Fruit fly (Drosophila melanogaster) whole organism, embryonic: ENCODE results near the gene CG42763.

ENCODE experiments used
- Ada2b ChIP-seq: fragments of 200-800 bp; sonication (Bioruptor generic); IDR thresholded peaks from 2 replicates; pipeline ENCODE4 v1.3.6; 2022; ENCODE audit warnings: missing biosample characterization, missing genetic modification characterization
- BEAF-32 ChIP-seq: fragments of 200-800 bp; sonication (Bioruptor generic); optimal IDR thresholded peaks from 3 replicates; lab custom pipeline; 2017; ENCODE audit warnings: missing biosample characterization, missing genetic modification characterization, mild to moderate bottlenecking, moderate library complexity, missing genetic modification reagents
- CG11560 ChIP-seq: fragments of 200-800 bp; sonication (Bioruptor generic); IDR thresholded peaks from 3 replicates; pipeline ENCODE4 v1.3.6; 2022; ENCODE audit warnings: missing biosample characterization, missing genetic modification characterization
- CG12299 ChIP-seq: fragments of 200-800 bp; sonication (Bioruptor generic); optimal IDR thresholded peaks from 2 replicates; lab custom pipeline; 2018; ENCODE audit warnings: missing biosample characterization, mild to moderate bottlenecking, missing genetic modification characterization
- CG17385 ChIP-seq: fragments of 200-800 bp; sonication (Bioruptor generic); optimal IDR thresholded peaks from 3 replicates; lab custom pipeline; 2018; ENCODE audit warnings: missing biosample characterization, mild to moderate bottlenecking, missing genetic modification characterization
- CG33213 ChIP-seq: fragments of 200-800 bp; sonication (Bioruptor generic); optimal IDR thresholded peaks from 3 replicates; lab custom pipeline; 2016; ENCODE audit warnings: missing biosample characterization, missing genetic modification characterization
- CG34376 ChIP-seq: fragments of 200-800 bp; sonication (Bioruptor generic); optimal IDR thresholded peaks from 2 replicates; lab custom pipeline; 2018; ENCODE audit warnings: missing biosample characterization, mild to moderate bottlenecking, missing genetic modification characterization
- CG4404 ChIP-seq: fragments of 200-800 bp; sonication (Bioruptor generic); IDR thresholded peaks from 2 replicates; pipeline ENCODE4 v1.3.6; 2022; ENCODE audit warnings: missing biosample characterization, missing genetic modification characterization
- CG4617 ChIP-seq: fragments of 200-800 bp; sonication (Bioruptor generic); optimal IDR thresholded peaks from 3 replicates; lab custom pipeline; 2016; ENCODE audit warnings: missing biosample characterization, missing genetic modification characterization, borderline replicate concordance
- CG5245 ChIP-seq: fragments of 200-800 bp; sonication (Bioruptor generic); optimal IDR thresholded peaks from 3 replicates; lab custom pipeline; 2016; ENCODE audit warnings: missing biosample characterization, missing genetic modification characterization
- CG6683 ChIP-seq: fragments of 200-800 bp; sonication (Bioruptor generic); optimal IDR thresholded peaks from 2 replicates; lab custom pipeline; 2017; ENCODE audit warnings: missing biosample characterization, mild to moderate bottlenecking, missing genetic modification characterization, missing genetic modification reagents
- CG7271 ChIP-seq: fragments of 200-800 bp; sonication (Bioruptor generic); optimal IDR thresholded peaks from 2 replicates; lab custom pipeline; 2018; ENCODE audit warnings: missing biosample characterization, mild to moderate bottlenecking, missing genetic modification characterization, moderate library complexity
- CG7357 ChIP-seq: fragments of 200-800 bp; sonication (Bioruptor generic); IDR thresholded peaks from 3 replicates; pipeline ENCODE4 v1.3.6; 2022; ENCODE audit warnings: missing biosample characterization, missing genetic modification characterization
- CG7963 ChIP-seq: fragments of 200-800 bp; sonication (Bioruptor generic); IDR thresholded peaks from 3 replicates; pipeline ENCODE4 v1.3.6; 2022; ENCODE audit warnings: missing biosample characterization, missing genetic modification characterization; ENCODE audit not compliant: partially characterized antibody
- CTCF ChIP-seq: fragments of 200-800 bp; sonication (Bioruptor generic); optimal IDR thresholded peaks from 2 replicates; lab custom pipeline; 2017; ENCODE audit warnings: missing biosample characterization, mild to moderate bottlenecking, missing genetic modification characterization, moderate library complexity
- CkIIα-i1 ChIP-seq: fragments of 200-800 bp; sonication (Bioruptor generic); IDR thresholded peaks from 2 replicates; pipeline ENCODE4 v1.3.6; 2022; ENCODE audit warnings: missing biosample characterization, missing genetic modification characterization
- CoRest ChIP-seq: fragments of 200-800 bp; sonication (Bioruptor generic); optimal IDR thresholded peaks from 3 replicates; lab custom pipeline; 2018; ENCODE audit warnings: missing biosample characterization, mild to moderate bottlenecking, missing genetic modification characterization, moderate library complexity
- Dref ChIP-seq: fragments of 200-800 bp; sonication (Bioruptor generic); IDR thresholded peaks from 2 replicates; pipeline ENCODE4 v1.3.6; 2022; ENCODE audit warnings: missing biosample characterization, missing genetic modification characterization
- NFAT ChIP-seq: fragments of 200-800 bp; sonication (Bioruptor generic); IDR thresholded peaks from 2 replicates; pipeline ENCODE4 v1.3.6; 2022; ENCODE audit warnings: missing biosample characterization, missing genetic modification characterization
- Pdp1 ChIP-seq, 2 experiments: fragments of 200-800 bp; sonication (Bioruptor generic); optimal IDR thresholded peaks; 3 replicates each; lab custom pipeline; 2016; ENCODE audit warnings: missing biosample characterization in 2 of 2, missing genetic modification characterization in 2 of 2, mild to moderate bottlenecking in 1 of 2, moderate library complexity in 1 of 2
- Spps ChIP-seq: fragments of 200-800 bp; sonication (Bioruptor generic); optimal IDR thresholded peaks from 2 replicates; lab custom pipeline; 2018; ENCODE audit warnings: missing biosample characterization, mild to moderate bottlenecking, missing genetic modification characterization
- Stat92E ChIP-seq, 3 experiments: fragments of >200 bp in 2 of 3; fragments of 200-800 bp in 1 of 3; sonication (Bioruptor generic) in 1 of 3; optimal IDR thresholded peaks; 2 replicates each; lab custom pipeline; 2017 to 2019; ENCODE audit warnings: missing biosample characterization in 3 of 3, missing genetic modification characterization in 3 of 3, mild to moderate bottlenecking in 1 of 3, moderate library complexity in 1 of 3
- cwo ChIP-seq: fragments of 200-800 bp; sonication (Bioruptor generic); optimal IDR thresholded peaks from 3 replicates; lab custom pipeline; 2017; ENCODE audit warnings: missing biosample characterization, missing genetic modification characterization, mild to moderate bottlenecking, moderate library complexity, missing genetic modification reagents
- exex ChIP-seq: fragments of 200-800 bp; sonication (Bioruptor generic); optimal IDR thresholded peaks from 4 replicates; lab custom pipeline; 2018; ENCODE audit warnings: missing biosample characterization, mild to moderate bottlenecking, missing genetic modification characterization, moderate library complexity
- eyg ChIP-seq: fragments of 200-800 bp; sonication (Bioruptor generic); optimal IDR thresholded peaks from 3 replicates; lab custom pipeline; 2016; ENCODE audit warnings: missing biosample characterization, missing genetic modification characterization
- fd96Cb ChIP-seq: fragments of 200-800 bp; sonication (Bioruptor generic); optimal IDR thresholded peaks from 2 replicates; lab custom pipeline; 2018; ENCODE audit warnings: missing biosample characterization, mild to moderate bottlenecking, missing genetic modification characterization, moderate library complexity
- grn ChIP-seq: fragments of 200-800 bp; sonication (Bioruptor generic); optimal IDR thresholded peaks from 3 replicates; lab custom pipeline; 2017; ENCODE audit warnings: missing biosample characterization, missing genetic modification characterization
- lab ChIP-seq: fragments of 200-800 bp; sonication (Bioruptor generic); optimal IDR thresholded peaks from 3 replicates; lab custom pipeline; 2017; ENCODE audit warnings: missing biosample characterization, missing genetic modification characterization, mild to moderate bottlenecking, moderate library complexity, missing genetic modification reagents
- lola ChIP-seq, 3 experiments: fragments of >200 bp in 2 of 3; fragments of 200-800 bp in 1 of 3; sonication (Bioruptor generic) in 1 of 3; optimal IDR thresholded peaks; 2 replicates each; lab custom pipeline; 2017 to 2019; ENCODE audit warnings: missing biosample characterization in 3 of 3, missing genetic modification characterization in 3 of 3, mild to moderate bottlenecking in 1 of 3, moderate library complexity in 1 of 3
- maf-S ChIP-seq: fragments of 200-800 bp; sonication (Bioruptor generic); optimal IDR thresholded peaks from 2 replicates; lab custom pipeline; 2016; ENCODE audit warnings: missing biosample characterization, missing genetic modification characterization
- nerfin-2 ChIP-seq: fragments of 200-800 bp; sonication (Bioruptor generic); IDR thresholded peaks from 2 replicates; pipeline ENCODE4 v1.3.6; 2022; ENCODE audit warnings: missing biosample characterization, missing genetic modification characterization; ENCODE audit not compliant: partially characterized antibody
- onecut ChIP-seq: fragments of 200-800 bp; sonication (Bioruptor generic); IDR thresholded peaks from 2 replicates; pipeline ENCODE4 v1.3.6; 2022; ENCODE audit warnings: missing biosample characterization, missing genetic modification characterization
- p53 ChIP-seq: fragments of 200-800 bp; sonication (Bioruptor generic); optimal IDR thresholded peaks from 2 replicates; lab custom pipeline; 2016; ENCODE audit warnings: missing biosample characterization, missing genetic modification characterization
- pho ChIP-seq: fragments of 200-800 bp; sonication (Bioruptor generic); optimal IDR thresholded peaks from 2 replicates; lab custom pipeline; 2016; ENCODE audit warnings: missing biosample characterization, missing genetic modification characterization
- prd ChIP-seq, 3 experiments: fragments of >200 bp in 2 of 3; fragments of 200-800 bp in 1 of 3; sonication (Bioruptor generic) in 1 of 3; optimal IDR thresholded peaks in 2 of 3; IDR thresholded peaks in 1 of 3; 2 replicates in 2 of 3; 3 replicates in 1 of 3; pipeline versions ENCODE4 v1.3.6 to Lab custom; 2017 to 2022; ENCODE audit warnings: missing biosample characterization in 1 of 3, missing genetic modification characterization in 1 of 3
- pzg ChIP-seq: fragments of 200-800 bp; sonication (Bioruptor generic); optimal IDR thresholded peaks from 3 replicates; lab custom pipeline; 2018; ENCODE audit warnings: missing biosample characterization, mild to moderate bottlenecking, missing genetic modification characterization, moderate library complexity
- sc ChIP-seq, 3 experiments: fragments of >200 bp in 2 of 3; fragments of 200-800 bp in 1 of 3; sonication (Bioruptor generic) in 1 of 3; optimal IDR thresholded peaks; 2 replicates in 2 of 3; 3 replicates in 1 of 3; lab custom pipeline; 2017; ENCODE audit warnings: mild to moderate bottlenecking in 1 of 3, missing biosample characterization in 1 of 3, missing genetic modification characterization in 1 of 3, missing genetic modification reagents in 1 of 3
- sens ChIP-seq: fragments of 200-800 bp; sonication (Bioruptor generic); peaks from one replicate; lab custom pipeline; 2016; ENCODE audit warnings: missing biosample characterization, missing genetic modification characterization
- sna ChIP-seq: fragments of 200-800 bp; sonication (Bioruptor generic); IDR thresholded peaks from 2 replicates; pipeline ENCODE4 v1.3.6; 2022; ENCODE audit warnings: missing biosample characterization, missing genetic modification characterization; ENCODE audit not compliant: partially characterized antibody
- sob ChIP-seq: fragments of 200-800 bp; sonication (Bioruptor generic); IDR thresholded peaks from 2 replicates; pipeline ENCODE4 v1.3.6; 2022; ENCODE audit warnings: missing biosample characterization, missing genetic modification characterization
- stwl ChIP-seq: fragments of 200-800 bp; sonication (Bioruptor generic); optimal IDR thresholded peaks from 3 replicates; lab custom pipeline; 2018; ENCODE audit warnings: missing biosample characterization, mild to moderate bottlenecking, missing genetic modification characterization, moderate library complexity
- tup ChIP-seq: fragments of 200-800 bp; sonication (Bioruptor generic); optimal IDR thresholded peaks from 2 replicates; lab custom pipeline; 2016; ENCODE audit warnings: missing biosample characterization, mild to moderate bottlenecking, missing genetic modification characterization, moderate library complexity
- vnd ChIP-seq: fragments of 200-800 bp; sonication (Bioruptor generic); IDR thresholded peaks from 3 replicates; pipeline ENCODE4 v1.3.6; 2022; ENCODE audit warnings: missing biosample characterization, missing genetic modification characterization; ENCODE audit not compliant: partially characterized antibody

CG42763 gene

DNA sequence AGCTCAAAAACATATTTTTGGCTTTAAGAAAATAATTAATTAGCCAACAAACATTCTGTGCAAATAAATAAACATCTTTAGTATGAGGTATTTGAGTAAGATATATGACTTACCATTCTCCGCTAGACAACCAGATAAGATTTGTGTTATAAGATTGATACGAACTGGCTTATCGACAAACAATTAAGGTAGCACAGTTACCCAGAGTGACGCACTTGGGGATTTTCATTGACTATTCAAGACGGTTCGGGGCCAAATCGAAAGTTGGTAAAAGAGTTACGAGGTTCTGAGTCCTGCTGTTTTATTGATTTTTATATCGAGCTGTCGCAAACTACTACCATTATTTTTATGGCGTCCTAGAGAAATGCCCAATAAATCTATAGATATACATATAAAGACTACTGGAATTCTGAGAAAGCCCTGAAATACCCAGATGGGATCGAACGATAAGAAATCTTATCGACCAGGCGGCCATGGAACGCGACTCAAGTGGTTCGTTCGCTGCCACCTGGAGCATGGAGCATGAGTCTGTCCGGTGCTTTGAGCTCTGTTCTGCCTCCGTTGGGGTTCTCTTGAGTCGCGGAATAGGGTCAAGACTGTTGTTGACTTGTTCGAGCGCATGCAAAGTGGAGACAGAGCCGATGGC, 14.8 kb downstream of the CG42763 start (continued):
- no peak for TF ChIP-seq CG5245 (GFP tag; lab: Kevin White, UChicago)
- 0 out of 3 replicates have a peak, but pooled peaks have one; percentile 41 for TF ChIP-seq vnd (GFP tag; lab: Robert Waterston, UW)
- TF ChIP-seq CG7357 = no peak
- TF ChIP-seq CoRest (tag; lab: Kevin White, UChicago) = no peak
- no peak for TF ChIP-seq lola (GFP tag; optimal IDR thresholded peaks at IDR 0.05; lab: Kevin White, UChicago)
- peak; percentile 25 for TF ChIP-seq sens (GFP tag; lab: Kevin White, UChicago)
- TF ChIP-seq pzg (GFP tag; lab: Kevin White, UChicago) = no peak
- no peak for TF ChIP-seq stwl (tag; lab: Kevin White, UChicago)
- no peak for TF ChIP-seq eyg (GFP tag; lab: Kevin White, UChicago)
- TF ChIP-seq NFAT (GFP tag; lab: Robert Waterston, UW) = no peak
- no peak for TF ChIP-seq sob
- TF ChIP-seq fd96Cb (tag; lab: Kevin White, UChicago) = no peak
- TF ChIP-seq pho = no peak
- TF ChIP-seq tup (GFP tag; lab: Kevin White, UChicago) = no peak
- TF ChIP-seq CG7271 (tag; lab: Kevin White, UChicago) = no peak
- TF ChIP-seq CG11560 = no peak
- peak; percentile 81 for TF ChIP-seq CG34376 (GFP tag; lab: Kevin White, UChicago)
- TF ChIP-seq onecut (GFP tag; lab: Robert Waterston, UW) = no peak
- TF ChIP-seq CG4404 (GFP tag; lab: Robert Waterston, UW) = no peak
- no peak for TF ChIP-seq p53 (GFP tag; lab: Kevin White, UChicago)
- peak; percentile 76 for TF ChIP-seq grn (GFP tag; lab: Kevin White, UChicago)
- peak in 1 of 3 experiments; percentile 24 for TF ChIP-seq Stat92E (GFP tag; optimal IDR thresholded peaks at IDR 0.05; lab: Kevin White, UChicago)
- no peak for TF ChIP-seq prd (optimal IDR thresholded peaks at IDR 0.05; lab: Kevin White, UChicago)
- TF ChIP-seq prd (GFP tag; IDR thresholded peaks at IDR 0.05; lab: Robert Waterston, UW) = no peak
- TF ChIP-seq exex (tag; lab: Kevin White, UChicago) = peak; percentile 83
- no peak for TF ChIP-seq sna (GFP tag; lab: Robert Waterston, UW)
- no peak for TF ChIP-seq lab (GFP tag; lab: Kevin White, UChicago)
- TF ChIP-seq sc (optimal IDR thresholded peaks at IDR 0.05; lab: Kevin White, UChicago) = no peak
- TF ChIP-seq sc (GFP tag; optimal IDR thresholded peaks at IDR 0.05; lab: Kevin White, UChicago) = no peak

DNA sequence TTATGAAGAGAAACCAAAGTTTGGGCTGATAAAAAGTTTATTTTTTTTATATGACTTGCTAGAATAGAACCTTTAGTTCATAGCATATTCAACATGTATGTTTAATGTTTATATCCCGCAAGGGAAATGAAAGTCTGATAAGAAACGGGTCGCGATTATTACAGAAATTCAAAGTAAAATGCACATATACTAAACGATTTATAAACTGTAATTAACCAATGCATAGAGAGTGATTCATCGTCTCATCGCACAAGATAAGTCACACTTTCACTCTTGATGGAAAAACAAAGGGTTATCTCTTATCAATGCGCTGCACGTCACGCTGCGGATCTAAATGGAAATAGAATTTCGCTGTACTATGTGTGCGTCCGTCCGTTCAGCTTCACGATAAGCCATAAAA, 16.0 kb downstream of the CG42763 start:
- TF ChIP-seq CG12299 (tag; lab: Kevin White, UChicago) (no peak), sens (GFP tag; lab: Kevin White, UChicago) (peak; percentile 4)
- TF ChIP-seq, all 482 proteins: peak for 1

- TF ChIP-seq CG17385 (GFP tag; lab: Kevin White, UChicago) (no peak), Ada2b (GFP tag; lab: Robert Waterston, UW) (no peak), CG7963 (peak; percentile 74; the same call in 2 of the 3 replicates), Dref (GFP tag; lab: Robert Waterston, UW) (peak; percentile 87), CG4617 (GFP tag; lab: Kevin White, UChicago) (peak; percentile 77), CTCF (GFP tag; lab: Kevin White, UChicago) (peak; percentile 22), CkIIα-i1 (GFP tag; lab: Robert Waterston, UW) (no peak), Pdp1 (GFP tag; optimal IDR thresholded peaks at IDR 0.05; lab: Kevin White, UChicago) (peak in 1 of 2 experiments; percentile 18), CG6683 (GFP tag; lab: Kevin White, UChicago) (no peak), nerfin-2 (GFP tag; lab: Robert Waterston, UW) (peak; percentile 64), maf-S (GFP tag; lab: Kevin White, UChicago) (no peak), cwo (no peak), BEAF-32 (GFP tag; lab: Kevin White, UChicago) (peak; percentile 80), Spps (tag; lab: Kevin White, UChicago) (no peak), vnd (GFP tag; lab: Robert Waterston, UW) (peak; percentile 71), sna (GFP tag; lab: Robert Waterston, UW) (peak; percentile 74; the same call in 1 of the 2 replicates), CG33213 (GFP tag; lab: Kevin White, UChicago) (peak; percentile 9)
Measured at dm6 chr2L:8126849-8127602, 17.9 kb downstream of the CG42763 start, which contains the start of the genes CG12375 and CG8668. TSS of gene CG12375 (minus strand) at chr2L:8126890. TSS of gene CG8668 (plus strand) at chr2L:8127001.
